Fruit fly (Drosophila melanogaster): Measurements from ENCODE around the gene Npc2b.

DNA sequence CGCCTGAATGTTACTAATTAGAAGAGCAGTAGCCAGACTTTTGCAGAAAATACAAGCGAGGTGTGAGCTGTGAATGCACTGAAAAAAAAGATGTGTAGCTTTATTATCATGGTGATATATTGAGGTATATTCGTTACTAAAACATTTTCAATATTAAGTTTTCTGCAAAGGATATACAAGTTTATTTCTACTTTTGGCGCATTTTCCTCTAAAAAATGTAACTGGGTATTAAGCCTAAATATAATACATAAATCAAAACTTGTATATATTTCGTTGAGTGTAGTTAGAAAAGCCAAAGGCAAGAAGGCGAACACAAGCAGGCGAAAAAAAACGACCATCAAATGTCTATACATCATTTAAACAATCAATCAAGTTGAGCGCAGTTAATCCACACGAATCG lies 47.7 kb upstream of the Npc2b start:
- TF ChIP-seq Dfd (GFP tag; optimal IDR thresholded peaks at IDR 0.05) (no peak), OdsH (GFP tag; optimal IDR thresholded peaks at IDR 0.05) (no peak), foxo (GFP tag; optimal IDR thresholded peaks at IDR 0.05) (no peak), ey (GFP tag; optimal IDR thresholded peaks at IDR 0.05) (no peak), Myc (optimal IDR thresholded peaks at IDR 0.05) (no peak), CrebA (GFP tag; optimal IDR thresholded peaks at IDR 0.05; ENCODE audit: borderline replicate concordance) (no peak), sv (GFP tag; optimal IDR thresholded peaks at IDR 0.05) (no peak), woc (GFP tag; optimal IDR thresholded peaks at IDR 0.05) (no peak), Hnf4 (GFP tag; optimal IDR thresholded peaks at IDR 0.05) (no peak), dmrt93B (GFP tag; optimal IDR thresholded peaks at IDR 0.05) (no peak)

Data from whole organism, wandering third instar larva.